Worm (Caenorhabditis elegans) whole organism, L4 larva: ENCODE results near the gene gvd-1.
"Not testable (repeated sequence)": the region's sequence is repeated elsewhere in the genome, so short reads cannot be mapped to it uniquely, and the experiment has no call there.

Source experiments
- D1046.2 ChIP-seq: fragments of 200-800 bp; sonication (Bioruptor generic); IDR thresholded peaks from 2 replicates; pipeline ENCODE4 v1.3.6; 2022; ENCODE audit warnings: missing genetic modification characterization, missing compliant biosample characterization
- R02D3.7 ChIP-seq: fragments of 150-350 bp; sonication (generic microtip); optimal IDR thresholded peaks from 3 replicates; lab custom pipeline; 2014; ENCODE audit warnings: missing biosample characterization, missing genetic modification characterization
- T26A8.4 ChIP-seq: fragments of 200-800 bp; sonication (Bioruptor generic); IDR thresholded peaks from 2 replicates; pipeline ENCODE4 v1.3.6; 2022; ENCODE audit warnings: missing genetic modification characterization, missing compliant biosample characterization
- Y5F2A.4 ChIP-seq: fragments of 200-800 bp; sonication (Bioruptor generic); optimal IDR thresholded peaks from 2 replicates; lab custom pipeline; 2018; ENCODE audit warnings: mild to moderate bottlenecking, missing genetic modification characterization, missing compliant biosample characterization
- aha-1 ChIP-seq: fragments of 150-350 bp; peaks from one replicate; lab custom pipeline; 2014; ENCODE audit warnings: missing biosample characterization, missing genetic modification characterization
- ceh-20 ChIP-seq: fragments of 200-800 bp; sonication (Bioruptor generic); IDR thresholded peaks from 2 replicates; pipeline ENCODE4 v1.3.6; 2022; ENCODE audit warnings: missing genetic modification reagents, missing genetic modification characterization, missing compliant biosample characterization
- ceh-44 ChIP-seq: fragments of 200-800 bp; sonication (Bioruptor generic); IDR thresholded peaks from 2 replicates; pipeline ENCODE4 v1.3.6; 2022; ENCODE audit warnings: missing genetic modification reagents, missing genetic modification characterization, missing compliant biosample characterization
- ces-1 ChIP-seq: fragments of 150-350 bp; sonication (generic microtip); optimal IDR thresholded peaks from 4 replicates; lab custom pipeline; 2014; ENCODE audit warnings: missing biosample characterization, missing genetic modification reagents, missing genetic modification characterization
- daf-12 ChIP-seq: fragments of 150-350 bp; optimal IDR thresholded peaks from 2 replicates; lab custom pipeline; 2014; ENCODE audit warnings: missing biosample characterization, missing genetic modification reagents, missing genetic modification characterization
- daf-19 ChIP-seq: fragments of 200-800 bp; sonication (Bioruptor generic); conservative IDR thresholded peaks from 2 replicates; pipeline ENCODE4 v1.3.6; 2022; ENCODE audit warnings: missing genetic modification characterization, missing compliant biosample characterization
- dmd-6 ChIP-seq: fragments of 200-800 bp; sonication (Bioruptor generic); IDR thresholded peaks from 2 replicates; pipeline ENCODE4 v1.3.6; 2022; ENCODE audit warnings: missing genetic modification reagents, missing genetic modification characterization, missing compliant biosample characterization
- duxl-1 ChIP-seq: sonication (generic microtip); optimal IDR thresholded peaks from 2 replicates; lab custom pipeline; 2016; ENCODE audit warnings: mild to moderate bottlenecking, missing genetic modification characterization, moderate library complexity, missing compliant biosample characterization; ENCODE audit not compliant: poor library complexity
- gei-8 ChIP-seq: fragments of 200-800 bp; sonication (Bioruptor generic); optimal IDR thresholded peaks from 2 replicates; lab custom pipeline; 2018; ENCODE audit warnings: mild to moderate bottlenecking, missing genetic modification characterization, missing compliant biosample characterization
- hif-1 ChIP-seq, 2 experiments: sonication (generic microtip); optimal IDR thresholded peaks; 2 replicates each; lab custom pipeline; 2016 to 2017; ENCODE audit warnings: missing compliant biosample characterization in 2 of 2, missing genetic modification characterization in 2 of 2, missing genetic modification reagents in 2 of 2, missing genotype in 2 of 2, mild to moderate bottlenecking in 1 of 2
- hlh-11 ChIP-seq: fragments of 200-800 bp; sonication (Bioruptor generic); optimal IDR thresholded peaks from 2 replicates; lab custom pipeline; 2018; ENCODE audit warnings: mild to moderate bottlenecking, missing genetic modification characterization, missing compliant biosample characterization
- jun-1 ChIP-seq: fragments of 150-350 bp; optimal IDR thresholded peaks from 2 replicates; lab custom pipeline; 2014; ENCODE audit warnings: missing biosample characterization, missing genetic modification reagents, missing genetic modification characterization
- lin-13 ChIP-seq: fragments of 150-350 bp; optimal IDR thresholded peaks from 2 replicates; lab custom pipeline; 2014; ENCODE audit warnings: missing biosample characterization, missing genetic modification reagents, missing genetic modification characterization
- lsy-2 ChIP-seq, 2 experiments: fragments of 150-350 bp in 1 of 2; sonication (generic microtip) in 1 of 2; optimal IDR thresholded peaks; 2 replicates each; lab custom pipeline; 2014 to 2017; ENCODE audit warnings: missing biosample characterization in 2 of 2, missing genetic modification characterization in 2 of 2
- madf-5 ChIP-seq, 2 experiments: fragments of 200-800 bp; sonication (Bioruptor generic); IDR thresholded peaks; 2 replicates each; pipeline ENCODE4 v1.3.6; 2022; ENCODE audit warnings: missing compliant biosample characterization in 2 of 2, missing genetic modification characterization in 2 of 2
- nhr-11 ChIP-seq: fragments of 150-350 bp; optimal IDR thresholded peaks from 2 replicates; lab custom pipeline; 2014; ENCODE audit warnings: missing biosample characterization, missing genetic modification characterization
- nhr-237 ChIP-seq: sonication (generic microtip); optimal IDR thresholded peaks from 2 replicates; lab custom pipeline; 2017; ENCODE audit warnings: missing biosample characterization, missing genetic modification characterization
- nhr-6 ChIP-seq: fragments of 150-350 bp; optimal IDR thresholded peaks from 2 replicates; lab custom pipeline; 2014; ENCODE audit warnings: missing biosample characterization, missing genetic modification characterization
- set-16 ChIP-seq: fragments of 200-800 bp; sonication (Bioruptor generic); IDR thresholded peaks from 2 replicates; pipeline ENCODE4 v1.3.6; 2022; ENCODE audit warnings: missing genetic modification reagents, missing genetic modification characterization, missing compliant biosample characterization
- skn-1 ChIP-seq: fragments of 150-350 bp; optimal IDR thresholded peaks from 2 replicates; lab custom pipeline; 2014; ENCODE audit warnings: missing biosample characterization, missing genetic modification characterization
- snpc-1.2 ChIP-seq: fragments of 200-800 bp; sonication (Bioruptor generic); IDR thresholded peaks from 2 replicates; pipeline ENCODE4 v1.3.6; 2022; ENCODE audit warnings: missing genetic modification reagents, missing genetic modification characterization, missing compliant biosample characterization
- tag-97 ChIP-seq: fragments of 200-800 bp; sonication (Bioruptor generic); IDR thresholded peaks from 2 replicates; pipeline ENCODE4 v1.3.6; 2022; ENCODE audit warnings: missing genetic modification characterization, missing compliant biosample characterization
- unc-39 ChIP-seq: sonication (generic microtip); optimal IDR thresholded peaks from 2 replicates; lab custom pipeline; 2017; ENCODE audit warnings: missing biosample characterization, missing genetic modification characterization
- unc-62 ChIP-seq, 3 experiments: fragments of 150-350 bp in 1 of 3; sonication (generic microtip); optimal IDR thresholded peaks in 2 of 3; peaks in 1 of 3; 1 replicate in 1 of 3; 2 replicates in 2 of 3; lab custom pipeline; 2014 to 2017; ENCODE audit warnings: missing biosample characterization in 3 of 3, missing genetic modification characterization in 3 of 3, missing genetic modification reagents in 3 of 3, missing genotype in 1 of 3
- vab-7 ChIP-seq: fragments of 200-800 bp; sonication (Bioruptor generic); IDR thresholded peaks from 2 replicates; pipeline ENCODE4 v1.3.6; 2022; ENCODE audit warnings: missing genetic modification reagents, missing genetic modification characterization, missing compliant biosample characterization
- ztf-11 ChIP-seq: fragments of 150-350 bp; optimal IDR thresholded peaks from 2 replicates; lab custom pipeline; 2014; ENCODE audit warnings: missing biosample characterization, missing genetic modification characterization

The gvd-1 gene

ce11 chrII:470375-470774 is 12.7 kb upstream of the gvd-1 start, which contains the start of gene tomm-22:
TSS of gene tomm-22 (minus strand) at chrII:470475.
- TF ChIP-seq ceh-20 (no peak), tag-97 (no peak), duxl-1 (no peak), nhr-6 (no peak), unc-39 (tag; lab: Kevin White, UChicago) (no peak), jun-1 (tag; lab: Kevin White, UChicago) (no peak), vab-7 (GFP tag; lab: Robert Waterston, UW) (no peak), daf-19 (GFP tag; lab: Robert Waterston, UW) (no peak), lsy-2 (tag; optimal IDR thresholded peaks at IDR 0.05; lab: Kevin White, UChicago) (no peak), Y5F2A.4 (GFP tag; lab: Kevin White, UChicago) (no peak), ceh-44 (no peak), ces-1 (GFP tag; lab: Kevin White, UChicago) (no peak), hlh-11 (tag; lab: Kevin White, UChicago) (no peak), madf-5 (GFP tag; IDR thresholded peaks at IDR 0.05; lab: Robert Waterston, UW) (no peak), snpc-1.2 (GFP tag; lab: Robert Waterston, UW) (no peak), D1046.2 (GFP tag; lab: Robert Waterston, UW) (no peak), T26A8.4 (GFP tag; lab: Robert Waterston, UW) (no peak)

ce11 chrII:467265-467664 is 9.6 kb upstream of the gvd-1 start, which contains the start of gene nfyb-1:
TSS of gene nfyb-1 (minus strand) at chrII:467365.
- peak in 1 of 2 experiments; percentile 20 for TF ChIP-seq unc-62 (GFP tag; optimal IDR thresholded peaks at IDR 0.05 in 1 of 2; lab: Kevin White, UChicago)
- no peak for TF ChIP-seq unc-62 (tag; optimal IDR thresholded peaks at IDR 0.05; lab: Kevin White, UChicago)
- no peak for TF ChIP-seq tag-97
- no peak for TF ChIP-seq skn-1 (tag; lab: Kevin White, UChicago)
- TF ChIP-seq, all 104 proteins: peak for 1

DNA sequence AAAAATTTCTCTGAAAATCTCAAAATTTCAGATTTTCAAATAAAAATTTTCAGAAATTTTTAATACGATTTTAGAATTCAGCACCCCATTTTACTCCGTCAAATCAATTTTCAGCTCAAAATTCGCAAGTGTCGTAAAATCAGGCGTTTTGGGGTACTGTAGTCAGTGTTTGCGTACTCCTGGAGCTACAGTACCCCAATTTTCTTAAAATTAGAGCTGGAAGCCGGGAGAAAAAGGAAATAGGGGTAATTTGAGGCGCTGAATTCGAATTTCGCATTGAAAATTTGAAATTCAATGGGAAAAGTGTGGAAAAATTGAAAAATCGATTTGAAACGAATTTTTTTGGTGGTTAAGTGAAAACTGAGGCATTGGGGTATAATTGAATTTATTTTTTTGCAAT is 3.6 kb upstream of the gvd-1 start:
- TF ChIP-seq nhr-11, result no peak
- TF ChIP-seq lsy-2 (tag; optimal IDR thresholded peaks at IDR 0.05; lab: Kevin White, UChicago), result peak in 1 of 2 experiments; percentile 58
- no peak for TF ChIP-seq hif-1 (tag; optimal IDR thresholded peaks at IDR 0.05; lab: Kevin White, UChicago)
- TF ChIP-seq gei-8 (GFP tag; lab: Kevin White, UChicago), result no peak

- TF ChIP-seq daf-12 (tag; lab: Kevin White, UChicago) (no peak), unc-62 (GFP tag; optimal IDR thresholded peaks at IDR 0.05 in 1 of 2; lab: Kevin White, UChicago) (peak in 1 of 2 experiments; percentile 73), unc-62 (tag; optimal IDR thresholded peaks at IDR 0.05; lab: Kevin White, UChicago) (no peak)
Measured at ce11 chrII:460835-461234, 3.1 kb upstream of the gvd-1 start, which contains the start of gene W10D9.3. TSS of gene W10D9.3 (minus strand) at chrII:460935.

ce11 chrII:456371-456770 is 1.3 kb downstream of the gvd-1 start:
- TF ChIP-seq ztf-11 (tag; lab: Kevin White, UChicago) (no peak), lsy-2 (tag; optimal IDR thresholded peaks at IDR 0.05; lab: Kevin White, UChicago) (peak; percentile 19 to 75), aha-1 (peak; percentile 88), set-16 (GFP tag; lab: Robert Waterston, UW) (no peak), hif-1 (tag; optimal IDR thresholded peaks at IDR 0.05; lab: Kevin White, UChicago) (no peak), lin-13 (peak; percentile 80), dmd-6 (GFP tag; lab: Robert Waterston, UW) (no peak)

DNA sequence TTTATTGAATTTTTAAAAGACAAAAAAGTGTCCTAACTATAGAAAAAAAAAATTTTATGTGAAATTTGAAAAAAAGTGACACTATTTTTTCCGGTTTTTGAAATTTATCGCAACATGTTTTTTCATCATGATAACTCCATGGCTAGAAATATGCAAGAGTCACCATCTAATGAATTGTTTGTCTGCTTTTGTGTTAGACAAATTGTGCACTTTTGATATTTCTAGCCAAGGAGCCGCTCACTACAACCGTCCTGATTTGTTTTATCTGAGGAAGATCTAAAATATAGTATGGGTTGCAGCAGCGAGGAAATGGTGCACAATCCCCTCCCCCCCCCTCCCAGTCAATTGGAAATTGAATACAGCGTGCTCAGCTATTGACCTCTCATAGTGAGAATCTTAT is 3.0 kb downstream of the gvd-1 start, which contains the start of gene W10D9.1:
Gene W10D9.1, plus strand, starts transcription at position 301 of the 400 bp plus-strand sequence.
- not testable (repeated sequence) for TF ChIP-seq R02D3.7; hlh-11 (tag; lab: Kevin White, UChicago); nhr-237
